Fruit fly (Drosophila melanogaster): Measurements from ENCODE around the gene fax.

fax gene

DNA sequence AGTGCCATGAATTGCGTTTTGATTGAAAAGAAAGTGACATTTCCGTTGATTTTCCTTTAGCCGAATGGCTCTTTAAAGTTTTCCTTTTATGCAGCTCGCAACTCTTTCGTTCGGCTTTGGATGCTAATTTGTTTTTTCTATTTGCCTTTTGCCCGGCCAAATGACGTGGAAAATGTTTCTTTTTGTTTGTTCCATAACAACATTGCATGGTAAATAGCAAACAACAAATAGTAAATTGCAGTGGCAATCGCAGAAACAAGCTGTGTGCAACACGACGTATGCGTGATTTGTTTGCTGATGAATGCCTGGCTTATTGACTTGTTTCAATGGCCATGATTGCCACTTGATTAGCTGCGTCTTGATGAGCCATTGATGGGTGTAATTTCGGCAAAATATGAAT, 17.8 kb upstream of the fax start:
- TF ChIP-seq pad (GFP tag; optimal IDR thresholded peaks at IDR 0.05) (no peak), CG7101 (tag; optimal IDR thresholded peaks at IDR 0.05) (no peak), toe (GFP tag; optimal IDR thresholded peaks at IDR 0.05) (no peak), CG11617 (GFP tag; optimal IDR thresholded peaks at IDR 0.05) (no peak)

DNA sequence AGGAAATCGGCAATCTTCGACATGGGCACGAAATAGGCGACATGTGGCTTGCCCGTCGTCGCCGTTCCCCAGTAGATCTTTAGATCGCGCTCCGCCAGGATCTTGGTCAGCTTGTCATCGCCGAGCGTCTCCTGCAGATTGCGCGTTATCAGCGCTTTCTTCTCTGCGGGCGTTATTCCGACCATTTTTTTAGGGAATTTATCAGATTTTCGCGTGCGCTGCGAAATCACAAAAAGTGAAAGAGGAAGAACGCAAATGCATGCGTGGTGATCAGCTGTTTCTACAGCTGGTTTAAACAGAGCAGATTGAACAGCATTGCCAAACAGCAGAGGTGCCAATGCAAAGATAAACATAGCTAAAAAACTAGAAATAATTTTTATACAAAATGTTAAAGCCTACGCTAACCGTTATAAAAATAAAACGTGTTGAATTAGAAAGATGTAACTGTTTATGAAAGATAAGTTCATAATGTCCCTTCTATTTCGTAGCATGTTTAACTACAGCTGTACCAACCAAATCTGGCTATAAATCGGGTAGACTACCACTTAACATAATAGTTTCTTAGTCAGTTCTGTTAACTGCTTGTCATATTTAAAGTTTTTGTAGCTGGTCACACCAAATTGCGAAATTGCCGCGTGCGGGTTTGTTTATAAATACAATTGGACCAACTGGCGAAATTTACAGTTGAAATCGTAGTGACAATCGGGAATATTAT, 7.6 kb upstream of the fax start, which contains the start of the genes TyrRS and CG33158:
TSS of gene TyrRS (minus strand) at position 244 of the 715 bp plus-strand sequence.
TSS of gene CG33158 (plus strand) at position 539 of the 715 bp plus-strand sequence.
- no peak for TF ChIP-seq Clk (GFP tag; optimal IDR thresholded peaks at IDR 0.05)
- TF ChIP-seq Crg-1 (GFP tag; optimal IDR thresholded peaks at IDR 0.05) = peak; percentile 9
- TF ChIP-seq kay (GFP tag; ENCODE audit: borderline replicate concordance) = peak; percentile 19
- peak; percentile 25 for TF ChIP-seq CG14711 (tag; optimal IDR thresholded peaks at IDR 0.05)
- no peak for TF ChIP-seq CG7101 (tag; optimal IDR thresholded peaks at IDR 0.05)
- peak; percentile 93 for TF ChIP-seq tj (GFP tag; optimal IDR thresholded peaks at IDR 0.05)
- no peak for TF ChIP-seq CG1620 (GFP tag; optimal IDR thresholded peaks at IDR 0.05)
- peak; percentile 40 for TF ChIP-seq bab1 (GFP tag; optimal IDR thresholded peaks at IDR 0.05)
- TF ChIP-seq CG11617 (GFP tag; optimal IDR thresholded peaks at IDR 0.05) = peak; percentile 10
- TF ChIP-seq CG5204 (GFP tag; optimal IDR thresholded peaks at IDR 0.05) = no peak
- TF ChIP-seq cic (GFP tag; optimal IDR thresholded peaks at IDR 0.05) = no peak
- no peak for TF ChIP-seq ovo (GFP tag; optimal IDR thresholded peaks at IDR 0.05)
- TF ChIP-seq Mnt (GFP tag; optimal IDR thresholded peaks at IDR 0.05) = peak; percentile 77

DNA sequence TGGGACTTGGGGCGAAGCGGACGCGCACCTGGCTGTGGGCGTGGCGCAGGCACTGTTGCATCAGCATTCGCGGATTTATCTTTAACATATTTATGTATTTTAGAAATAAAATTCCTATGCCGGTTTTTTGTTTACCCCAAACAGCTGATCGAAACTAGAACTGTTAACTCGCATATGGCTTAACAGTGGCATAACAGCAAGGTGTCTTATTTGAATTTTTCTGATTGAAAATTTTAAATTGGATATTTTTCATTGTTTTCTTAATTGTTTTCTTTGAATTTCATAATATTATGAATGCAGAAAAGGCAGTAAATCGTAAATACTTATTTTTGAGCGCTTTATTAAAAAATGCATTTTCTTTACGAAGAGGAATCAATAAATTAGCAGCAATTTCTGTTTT, 5.4 kb upstream of the fax start, which contains the start of gene GluRS-m:
TSS of gene GluRS-m (minus strand) at position 154 of the 400 bp plus-strand sequence.
- no peak for TF ChIP-seq CG7045 (GFP tag; optimal IDR thresholded peaks at IDR 0.05)
- TF ChIP-seq CG12768 (GFP tag; optimal IDR thresholded peaks at IDR 0.05) = no peak
- TF ChIP-seq Clk (GFP tag; optimal IDR thresholded peaks at IDR 0.05) = no peak
- TF ChIP-seq kay (GFP tag; ENCODE audit: borderline replicate concordance) = peak; percentile 71

DNA sequence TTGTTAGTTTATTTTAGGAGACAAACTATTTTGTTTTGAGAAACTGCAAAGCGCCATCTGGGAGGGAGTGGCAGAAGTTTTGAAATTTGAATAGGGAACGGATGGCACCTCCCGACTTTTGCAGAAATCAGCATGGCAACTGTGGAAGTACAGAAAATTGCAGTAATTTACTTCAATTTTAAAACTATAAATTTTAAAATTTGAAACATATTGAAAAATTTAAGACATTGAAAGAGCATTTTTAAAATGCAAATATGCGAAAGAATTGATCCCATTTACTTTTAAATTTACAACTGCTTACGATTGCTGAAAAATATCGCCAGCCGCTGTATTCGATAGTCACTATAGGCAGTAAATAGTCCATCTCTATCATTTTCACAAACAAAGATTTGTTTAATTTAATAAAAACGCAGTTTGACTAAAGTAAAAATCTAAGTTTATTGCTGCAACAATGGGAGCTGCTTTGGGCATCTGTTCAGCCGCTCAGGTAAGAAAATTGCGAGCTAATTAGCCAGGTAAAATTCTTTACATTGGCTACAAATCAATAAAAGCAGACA, 844 bp upstream of the fax start, which contains the start of gene Serinc:
TSS of gene Serinc (plus strand) at position 329 of the 557 bp plus-strand sequence.
- TF ChIP-seq Hr96 (GFP tag; optimal IDR thresholded peaks at IDR 0.05) (peak; percentile 2), Crg-1 (GFP tag; optimal IDR thresholded peaks at IDR 0.05) (peak; percentile 55), Mnt (GFP tag; optimal IDR thresholded peaks at IDR 0.05) (peak; percentile 58), pad (GFP tag; optimal IDR thresholded peaks at IDR 0.05) (peak; percentile 16), toe (GFP tag; optimal IDR thresholded peaks at IDR 0.05) (peak; percentile 76), bab1 (GFP tag; optimal IDR thresholded peaks at IDR 0.05) (peak; percentile 27), CG5204 (GFP tag; optimal IDR thresholded peaks at IDR 0.05) (peak; percentile 68), CG7045 (GFP tag; optimal IDR thresholded peaks at IDR 0.05) (no peak), CG14711 (tag; optimal IDR thresholded peaks at IDR 0.05) (peak; percentile 17), ovo (GFP tag; optimal IDR thresholded peaks at IDR 0.05) (peak; percentile 57), CG11617 (GFP tag; optimal IDR thresholded peaks at IDR 0.05) (peak; percentile 17), cnc (optimal IDR thresholded peaks at IDR 0.05) (no peak), CG12768 (GFP tag; optimal IDR thresholded peaks at IDR 0.05) (no peak), cic (GFP tag; optimal IDR thresholded peaks at IDR 0.05) (peak; percentile 13), CG7101 (tag; optimal IDR thresholded peaks at IDR 0.05) (peak; percentile 36), kay (GFP tag; ENCODE audit: borderline replicate concordance) (no peak), tj (GFP tag; optimal IDR thresholded peaks at IDR 0.05) (peak; percentile 30), CG1620 (GFP tag; optimal IDR thresholded peaks at IDR 0.05) (peak; percentile 50)

DNA sequence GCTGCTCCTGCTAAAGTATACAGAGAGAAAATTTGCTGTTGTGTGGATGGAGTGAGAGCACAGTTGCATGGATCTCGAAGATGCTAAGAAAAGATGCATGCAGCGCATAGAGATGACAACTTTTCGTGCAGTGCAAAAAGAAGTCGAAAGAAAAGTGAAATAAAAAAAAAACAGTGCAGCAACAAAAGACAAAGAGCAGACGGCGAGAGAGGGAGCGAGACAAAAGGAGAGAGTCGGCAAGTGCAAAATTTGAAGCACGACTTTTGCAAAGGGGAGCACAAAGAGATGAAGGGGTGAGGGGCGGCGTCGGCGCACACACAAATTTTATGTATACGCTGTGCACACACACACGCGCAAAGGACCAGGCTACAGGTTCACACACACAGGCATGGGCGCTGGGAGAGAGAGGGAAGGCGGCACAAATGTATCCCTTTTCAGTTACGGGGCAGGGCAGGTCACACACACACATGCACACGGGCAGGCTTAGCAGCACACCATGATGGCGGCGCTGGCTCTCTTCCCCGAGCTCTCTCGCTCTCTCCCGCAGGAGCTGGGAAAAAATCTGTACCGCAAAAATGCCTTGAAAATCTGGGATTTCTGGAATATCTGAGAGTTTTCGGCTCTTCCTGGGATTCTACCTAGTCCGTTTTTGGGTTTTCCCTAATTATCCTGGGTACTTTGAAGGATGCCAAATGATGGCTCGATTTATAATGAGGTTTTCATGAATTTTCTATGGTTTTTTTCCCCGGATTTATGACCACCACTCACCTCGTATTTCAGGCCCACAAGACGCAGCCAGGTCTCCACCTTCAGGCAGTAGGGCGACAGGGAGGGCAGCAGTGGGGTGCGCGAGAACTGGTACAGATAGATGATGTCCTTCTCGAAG, 1.2 kb downstream of the fax start:
- TF ChIP-seq pad (GFP tag; optimal IDR thresholded peaks at IDR 0.05) (peak; percentile 72), CG5204 (GFP tag; optimal IDR thresholded peaks at IDR 0.05) (no peak), Hr96 (GFP tag; optimal IDR thresholded peaks at IDR 0.05) (no peak), Crg-1 (GFP tag; optimal IDR thresholded peaks at IDR 0.05) (no peak), CG33017 (tag; optimal IDR thresholded peaks at IDR 0.05) (no peak), toe (GFP tag; optimal IDR thresholded peaks at IDR 0.05) (no peak)

DNA sequence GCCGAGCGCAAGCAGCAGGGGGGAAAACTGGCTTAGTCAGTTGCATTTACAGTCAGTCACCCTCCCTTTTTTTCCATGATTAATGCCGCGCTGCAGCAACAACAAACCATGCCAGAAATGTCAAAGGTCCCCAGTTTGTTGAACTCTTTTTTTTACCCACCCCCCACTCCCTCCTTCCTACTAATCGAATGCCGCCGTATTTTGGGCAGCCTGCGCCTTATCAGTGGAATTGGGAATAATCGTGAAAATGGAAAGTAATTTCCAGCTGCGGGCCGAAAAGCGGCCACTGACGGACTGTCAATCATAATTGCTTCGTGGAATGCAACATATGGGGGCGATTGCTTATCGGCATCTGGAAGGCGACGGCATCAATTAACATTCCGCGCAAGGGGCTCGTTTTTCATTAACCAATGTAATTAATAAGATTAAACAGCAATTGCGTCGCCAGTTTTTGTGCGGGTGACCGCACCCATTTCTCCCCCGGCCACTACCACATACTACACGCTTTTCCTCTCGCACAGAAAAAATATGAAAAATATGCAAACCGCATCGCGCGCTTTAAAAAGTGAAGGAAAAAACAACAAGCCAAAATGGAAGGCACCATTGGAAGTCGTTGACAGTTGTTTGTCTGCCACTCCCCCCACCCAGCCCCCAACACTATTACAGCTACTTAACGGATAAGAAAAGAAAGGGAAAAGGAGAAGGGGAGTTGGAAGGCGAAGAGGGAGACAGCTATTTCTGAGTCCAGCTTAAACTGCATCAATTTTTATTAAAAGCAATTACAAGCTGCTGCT, 2.0 kb downstream of the fax start:
- TF ChIP-seq tj (GFP tag; optimal IDR thresholded peaks at IDR 0.05) = no peak
- TF ChIP-seq toe (GFP tag; optimal IDR thresholded peaks at IDR 0.05) = no peak
- peak; percentile 91 for TF ChIP-seq pad (GFP tag; optimal IDR thresholded peaks at IDR 0.05)
- TF ChIP-seq Mnt (GFP tag; optimal IDR thresholded peaks at IDR 0.05) = no peak
- no peak for TF ChIP-seq cic (GFP tag; optimal IDR thresholded peaks at IDR 0.05)
- no peak for TF ChIP-seq CG33017 (tag; optimal IDR thresholded peaks at IDR 0.05)
- TF ChIP-seq ovo (GFP tag; optimal IDR thresholded peaks at IDR 0.05) = no peak
- TF ChIP-seq CG11617 (GFP tag; optimal IDR thresholded peaks at IDR 0.05) = no peak

All from whole organism, adult.